Fruit fly (Drosophila melanogaster) whole organism: Measurements from ENCODE around the gene ND-30.

Source experiments
- CG8478 ChIP-seq: fragments of >200 bp; optimal IDR thresholded peaks from 2 replicates; lab custom pipeline; 2018; ENCODE audit warnings: inconsistent platforms
- Dll ChIP-seq: fragments of >200 bp; optimal IDR thresholded peaks from 2 replicates; lab custom pipeline; 2017
- pan ChIP-seq: fragments of >200 bp; optimal IDR thresholded peaks from 2 replicates; lab custom pipeline; 2017
- psq ChIP-seq: fragments of >200 bp; optimal IDR thresholded peaks from 2 replicates; lab custom pipeline; 2017
- usp ChIP-seq: fragments of >200 bp; optimal IDR thresholded peaks from 2 replicates; lab custom pipeline; 2017; ENCODE audit warnings: missing biosample characterization, missing genetic modification characterization, mixed read lengths

DNA sequence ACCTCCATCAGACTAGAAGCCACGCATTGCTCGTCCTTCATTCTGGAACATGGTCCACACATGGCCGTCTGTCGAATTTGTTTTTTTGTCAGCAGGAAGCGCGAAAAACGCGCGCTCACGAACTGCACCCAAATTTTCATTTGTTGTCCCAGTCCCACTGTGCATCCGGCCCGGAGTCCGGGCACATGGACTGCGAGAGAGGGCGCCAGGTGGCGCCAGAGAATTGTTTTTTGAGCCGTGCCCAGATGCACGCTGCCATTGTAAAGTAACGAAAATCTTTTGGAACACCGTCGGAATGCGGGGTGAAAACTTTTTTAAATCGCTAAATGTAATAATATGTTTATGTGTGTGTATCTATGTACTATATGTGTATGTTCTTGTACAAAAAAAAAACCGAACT lies 1.7 kb downstream of the ND-30 start:
- TF ChIP-seq psq (lab: Kevin White, UChicago) = no peak
- TF ChIP-seq pan (lab: Kevin White, UChicago) = no peak
- TF ChIP-seq usp (GFP tag; lab: Kevin White, UChicago) = no peak
- TF ChIP-seq CG8478 (lab: Kevin White, UChicago) = no peak
- TF ChIP-seq Dll = no peak
